Worm (Caenorhabditis elegans) whole organism, late embryonic: ENCODE measurements around the gene C04G6.2.

ENCODE experiments used
- C08G9.2 ChIP-seq: sonication (generic microtip); optimal IDR thresholded peaks from 2 replicates; lab custom pipeline; 2016; ENCODE audit warnings: mild to moderate bottlenecking, missing genetic modification characterization, moderate library complexity, missing compliant biosample characterization
- F13H6.1 ChIP-seq: sonication (generic microtip); optimal IDR thresholded peaks from 2 replicates; lab custom pipeline; 2016; ENCODE audit warnings: missing genetic modification characterization, missing compliant biosample characterization
- ceh-14 ChIP-seq: sonication (generic microtip); optimal IDR thresholded peaks from 2 replicates; lab custom pipeline; 2016; ENCODE audit warnings: missing genotype, missing genetic modification characterization, missing compliant biosample characterization
- ceh-18 ChIP-seq: sonication (generic microtip); optimal IDR thresholded peaks from 2 replicates; lab custom pipeline; 2016; ENCODE audit warnings: missing genetic modification characterization, missing compliant biosample characterization
- ceh-24 ChIP-seq: sonication (generic microtip); optimal IDR thresholded peaks from 2 replicates; lab custom pipeline; 2016; ENCODE audit warnings: mild to moderate bottlenecking, missing genetic modification characterization, missing compliant biosample characterization
- ceh-31 ChIP-seq: sonication (generic microtip); optimal IDR thresholded peaks from 2 replicates; lab custom pipeline; 2016; ENCODE audit warnings: missing genetic modification characterization, missing compliant biosample characterization
- ceh-34 ChIP-seq: sonication (generic microtip); optimal IDR thresholded peaks from 2 replicates; lab custom pipeline; 2016; ENCODE audit warnings: mild to moderate bottlenecking, missing genetic modification characterization, missing compliant biosample characterization
- ceh-48 ChIP-seq: sonication (generic microtip); optimal IDR thresholded peaks from 2 replicates; lab custom pipeline; 2016; ENCODE audit warnings: missing genetic modification characterization, inconsistent platforms, missing compliant biosample characterization
- ceh-6 ChIP-seq: fragments of 200-800 bp; sonication (Bioruptor generic); optimal IDR thresholded peaks from 2 replicates; lab custom pipeline; 2018; ENCODE audit warnings: mild to moderate bottlenecking, missing genetic modification characterization, missing compliant biosample characterization
- dmd-4 ChIP-seq: sonication (generic microtip); optimal IDR thresholded peaks from 2 replicates; lab custom pipeline; 2016; ENCODE audit warnings: borderline replicate concordance, missing genetic modification characterization, missing compliant biosample characterization
- dve-1 ChIP-seq: sonication (generic microtip); optimal IDR thresholded peaks from 2 replicates; lab custom pipeline; 2017; ENCODE audit warnings: antibody characterized with exemption, mild to moderate bottlenecking, missing genetic modification characterization, missing compliant biosample characterization
- elt-2 ChIP-seq: sonication (generic microtip); optimal IDR thresholded peaks from 2 replicates; lab custom pipeline; 2016; ENCODE audit warnings: missing genetic modification reagents, missing genetic modification characterization, missing compliant biosample characterization
- elt-4 ChIP-seq: sonication (generic microtip); optimal IDR thresholded peaks from 2 replicates; lab custom pipeline; 2016; ENCODE audit warnings: missing genetic modification characterization, missing compliant biosample characterization
- ets-4 ChIP-seq: sonication (generic microtip); optimal IDR thresholded peaks from 2 replicates; lab custom pipeline; 2016; ENCODE audit warnings: missing genetic modification characterization, missing compliant biosample characterization
- eyg-1 ChIP-seq: sonication (generic microtip); optimal IDR thresholded peaks from 2 replicates; lab custom pipeline; 2016; ENCODE audit warnings: missing genotype, missing genetic modification characterization, missing compliant biosample characterization
- fax-1 ChIP-seq: sonication (generic microtip); optimal IDR thresholded peaks from 2 replicates; lab custom pipeline; 2016; ENCODE audit warnings: missing genotype, missing genetic modification characterization, missing compliant biosample characterization
- fkh-10 ChIP-seq: fragments of 150-350 bp; optimal IDR thresholded peaks from 2 replicates; lab custom pipeline; 2014; ENCODE audit warnings: missing biosample characterization, missing genetic modification reagents, missing genetic modification characterization
- fkh-6 ChIP-seq: sonication (generic microtip); optimal IDR thresholded peaks from 2 replicates; lab custom pipeline; 2016; ENCODE audit warnings: missing genetic modification characterization, missing compliant biosample characterization
- gmeb-2 ChIP-seq: sonication (generic microtip); optimal IDR thresholded peaks from 2 replicates; lab custom pipeline; 2016; ENCODE audit warnings: missing genetic modification characterization, inconsistent platforms, missing compliant biosample characterization
- hlh-13 ChIP-seq: fragments of 200-800 bp; sonication (Bioruptor generic); optimal IDR thresholded peaks from 2 replicates; lab custom pipeline; 2018; ENCODE audit warnings: mild to moderate bottlenecking, missing genetic modification characterization, missing compliant biosample characterization
- hlh-15 ChIP-seq: sonication (generic microtip); optimal IDR thresholded peaks from 2 replicates; lab custom pipeline; 2016; ENCODE audit warnings: missing genetic modification characterization, missing compliant biosample characterization
- hlh-30 ChIP-seq: sonication (generic microtip); optimal IDR thresholded peaks from 2 replicates; lab custom pipeline; 2017; ENCODE audit warnings: antibody characterized with exemption, missing genetic modification characterization, missing compliant biosample characterization; ENCODE audit not compliant: insufficient read depth
- hlh-6 ChIP-seq: sonication (generic microtip); optimal IDR thresholded peaks from 2 replicates; lab custom pipeline; 2016; ENCODE audit warnings: missing genotype, missing genetic modification characterization, missing compliant biosample characterization
- hlh-8 ChIP-seq: sonication (generic microtip); optimal IDR thresholded peaks from 2 replicates; lab custom pipeline; 2016; ENCODE audit warnings: missing genotype, missing genetic modification characterization, missing compliant biosample characterization
- lim-6 ChIP-seq: sonication (generic microtip); optimal IDR thresholded peaks from 2 replicates; lab custom pipeline; 2016; ENCODE audit warnings: missing genetic modification characterization, missing compliant biosample characterization
- lin-11 ChIP-seq: fragments of 200-800 bp; sonication (Bioruptor generic); optimal IDR thresholded peaks from 2 replicates; lab custom pipeline; 2018; ENCODE audit warnings: mild to moderate bottlenecking, missing genetic modification characterization, missing compliant biosample characterization
- madf-2 ChIP-seq: sonication (generic microtip); optimal IDR thresholded peaks from 2 replicates; lab custom pipeline; 2017; ENCODE audit warnings: missing genetic modification characterization, missing compliant biosample characterization
- nhr-11 ChIP-seq: fragments of 150-350 bp; optimal IDR thresholded peaks from 2 replicates; lab custom pipeline; 2014; ENCODE audit warnings: missing biosample characterization, missing genetic modification characterization
- odd-2 ChIP-seq: sonication (generic microtip); optimal IDR thresholded peaks from 2 replicates; lab custom pipeline; 2017; ENCODE audit warnings: antibody characterized with exemption, mild to moderate bottlenecking, missing genetic modification characterization, missing compliant biosample characterization
- pag-3 ChIP-seq: sonication (generic microtip); optimal IDR thresholded peaks from 2 replicates; lab custom pipeline; 2016; ENCODE audit warnings: missing compliant biosample characterization, missing genetic modification characterization, borderline replicate concordance
- pat-9 ChIP-seq: fragments of 200-800 bp; sonication (Bioruptor generic); optimal IDR thresholded peaks from 2 replicates; lab custom pipeline; 2018; ENCODE audit warnings: mild to moderate bottlenecking, missing genetic modification characterization, moderate library complexity, missing compliant biosample characterization
- pha-2 ChIP-seq: sonication (generic microtip); optimal IDR thresholded peaks from 2 replicates; lab custom pipeline; 2017; ENCODE audit warnings: mild to moderate bottlenecking, missing genetic modification characterization, missing compliant biosample characterization
- pqm-1 ChIP-seq: sonication (generic microtip); optimal IDR thresholded peaks from 2 replicates; lab custom pipeline; 2016; ENCODE audit warnings: missing genetic modification characterization, missing compliant biosample characterization
- pros-1 ChIP-seq: fragments of 150-350 bp; optimal IDR thresholded peaks from 2 replicates; lab custom pipeline; 2014; ENCODE audit warnings: missing biosample characterization, missing genetic modification reagents, missing genetic modification characterization
- rnt-1 ChIP-seq: sonication (generic microtip); optimal IDR thresholded peaks from 2 replicates; lab custom pipeline; 2016; ENCODE audit warnings: missing genetic modification characterization, missing compliant biosample characterization
- sox-2 ChIP-seq: fragments of 200-800 bp; sonication (Bioruptor generic); IDR thresholded peaks from 2 replicates; pipeline ENCODE4 v1.3.6; 2022; ENCODE audit warnings: missing genetic modification reagents, missing genetic modification characterization, missing compliant biosample characterization
- syd-9 ChIP-seq: sonication (generic microtip); optimal IDR thresholded peaks from 2 replicates; lab custom pipeline; 2016; ENCODE audit warnings: mild to moderate bottlenecking, missing genetic modification characterization, moderate library complexity, missing compliant biosample characterization
- tbx-7 ChIP-seq: sonication (generic microtip); optimal IDR thresholded peaks from 2 replicates; lab custom pipeline; 2016; ENCODE audit warnings: missing genotype, missing genetic modification characterization, missing compliant biosample characterization
- unc-3 ChIP-seq, 2 experiments: fragments of 200-800 bp in 1 of 2; sonication (Bioruptor generic) in 1 of 2; sonication (generic microtip) in 1 of 2; conservative IDR thresholded peaks in 1 of 2; optimal IDR thresholded peaks in 1 of 2; 2 replicates each; pipeline versions ENCODE4 v1.3.6 to Lab custom; 2016 to 2022; ENCODE audit warnings: missing compliant biosample characterization in 2 of 2, missing genetic modification characterization in 2 of 2, missing genetic modification reagents in 1 of 2
- unc-42 ChIP-seq: sonication (generic microtip); optimal IDR thresholded peaks from 2 replicates; lab custom pipeline; 2016; ENCODE audit warnings: missing genotype, missing genetic modification characterization, missing compliant biosample characterization
- unc-55 ChIP-seq: sonication (generic microtip); optimal IDR thresholded peaks from 2 replicates; lab custom pipeline; 2017; ENCODE audit warnings: missing biosample characterization, missing genetic modification reagents, missing genetic modification characterization
- unc-86 ChIP-seq: sonication (generic microtip); optimal IDR thresholded peaks from 2 replicates; lab custom pipeline; 2016; ENCODE audit warnings: missing genetic modification characterization, missing compliant biosample characterization
- zip-5 ChIP-seq: sonication (generic microtip); optimal IDR thresholded peaks from 2 replicates; lab custom pipeline; 2016; ENCODE audit warnings: missing genetic modification characterization, missing compliant biosample characterization
- ztf-16 ChIP-seq: sonication (generic microtip); optimal IDR thresholded peaks from 2 replicates; lab custom pipeline; 2017; ENCODE audit warnings: missing genetic modification characterization, missing compliant biosample characterization

C04G6.2 gene

DNA sequence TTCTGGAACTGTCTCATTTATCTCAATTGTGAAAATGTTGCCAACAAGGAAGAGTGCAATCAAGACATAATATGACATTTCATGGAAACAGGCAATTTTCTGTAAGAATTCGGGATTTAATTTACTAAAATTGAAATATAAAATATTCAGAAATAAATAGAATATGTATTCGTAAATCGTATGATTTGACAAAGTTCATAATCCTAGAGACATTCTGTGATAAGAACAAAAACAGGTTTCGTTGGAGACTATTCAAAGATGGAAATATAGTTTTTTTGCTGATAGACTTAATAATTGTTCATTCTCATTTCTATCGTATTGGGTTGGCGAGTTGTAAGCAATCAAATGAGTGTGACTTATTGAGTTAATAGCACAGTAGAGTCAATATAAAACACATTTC lies 35.0 kb upstream of the C04G6.2 start, which contains the start of gene C27A2.12:
TSS of gene C27A2.12 (minus strand) at position 101 of the 400 bp plus-strand sequence.
- TF ChIP-seq ztf-16 (tag; lab: Kevin White, UChicago) (no peak), pqm-1 (tag; lab: Kevin White, UChicago) (no peak), pat-9 (tag; lab: Kevin White, UChicago) (no peak), elt-4 (tag; lab: Kevin White, UChicago) (no peak), ceh-6 (no peak), fkh-6 (tag; lab: Kevin White, UChicago) (no peak), syd-9 (no peak), dmd-4 (tag; lab: Kevin White, UChicago) (no peak), hlh-30 (tag; lab: Kevin White, UChicago) (no peak)

DNA sequence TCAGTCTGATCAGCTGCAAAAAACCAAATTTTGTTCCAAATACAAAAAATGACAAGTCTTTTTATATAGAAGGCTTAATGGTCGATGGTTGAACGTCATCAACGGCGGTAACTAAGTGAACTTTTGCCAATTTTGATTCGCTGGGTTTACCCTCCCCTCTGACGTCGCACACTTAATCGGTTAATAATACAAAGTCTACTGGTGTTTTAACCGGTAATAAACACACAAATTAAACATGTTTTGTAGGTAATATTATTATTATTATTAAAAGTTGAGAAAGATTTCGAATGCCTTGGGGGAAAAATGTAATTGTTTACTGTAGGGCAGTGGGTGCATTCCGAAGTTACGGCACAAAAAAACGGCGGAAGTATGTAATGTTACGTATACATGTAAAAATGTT lies 32.3 kb upstream of the C04G6.2 start, which contains the start of gene pho-12:
TSS of gene pho-12 (minus strand) at position 101 of the 400 bp plus-strand sequence.
- no peak for TF ChIP-seq pha-2
- TF ChIP-seq ceh-31 (tag; lab: Kevin White, UChicago): no peak
- no peak for TF ChIP-seq rnt-1 (tag; lab: Kevin White, UChicago)
- no peak for TF ChIP-seq dve-1 (tag; lab: Kevin White, UChicago)
- no peak for TF ChIP-seq hlh-6 (tag; lab: Kevin White, UChicago)
- no peak for TF ChIP-seq C08G9.2 (tag; lab: Kevin White, UChicago)
- TF ChIP-seq fax-1 (tag; lab: Kevin White, UChicago): no peak
- no peak for TF ChIP-seq ceh-48 (tag; lab: Kevin White, UChicago)
- no peak for TF ChIP-seq sox-2

DNA sequence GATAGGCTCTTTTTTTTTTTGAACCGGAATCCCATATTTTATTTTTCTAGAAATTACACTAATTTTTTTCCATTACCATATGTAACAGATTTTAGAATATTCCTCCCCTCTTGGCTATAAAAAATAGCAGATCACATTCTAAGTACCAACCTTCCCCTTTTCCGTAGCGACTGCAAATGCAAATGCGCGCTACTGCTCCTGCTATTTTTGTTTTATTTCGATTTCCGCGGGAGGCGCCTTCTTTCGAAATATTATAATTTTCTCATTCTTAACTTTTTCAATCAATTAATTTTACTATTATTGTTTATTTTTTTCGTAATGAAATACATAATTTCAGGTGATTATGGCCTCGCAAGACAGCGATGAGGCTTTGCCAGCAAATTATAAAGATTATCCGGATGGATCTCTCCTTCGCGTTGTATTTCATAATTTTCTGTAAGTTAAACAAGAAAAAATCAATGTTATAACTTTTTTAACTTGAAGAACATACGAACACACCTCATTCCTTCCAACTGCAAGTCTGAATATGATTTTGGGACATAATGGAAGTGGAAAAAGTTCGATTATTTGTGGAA lies 31.1 kb upstream of the C04G6.2 start, which contains the start of gene smc-5:
TSS of gene smc-5 (plus strand) at position 332 of the 575 bp plus-strand sequence.
- TF ChIP-seq hlh-8 (tag; lab: Kevin White, UChicago) (peak; percentile 13), odd-2 (tag; lab: Kevin White, UChicago) (no peak), pqm-1 (tag; lab: Kevin White, UChicago) (peak; percentile 23), ceh-14 (tag; lab: Kevin White, UChicago) (peak; percentile 52), pat-9 (tag; lab: Kevin White, UChicago) (no peak), ceh-6 (no peak), pros-1 (no peak), dmd-4 (tag; lab: Kevin White, UChicago) (no peak), zip-5 (tag; lab: Kevin White, UChicago) (peak; percentile 43), ceh-34 (peak; percentile 68), tbx-7 (tag; lab: Kevin White, UChicago) (peak; percentile 43), hlh-15 (tag; lab: Kevin White, UChicago) (no peak), fkh-10 (GFP tag; lab: Kevin White, UChicago) (no peak), nhr-11 (tag; lab: Kevin White, UChicago) (no peak), unc-55 (GFP tag; lab: Kevin White, UChicago) (no peak), elt-2 (tag; lab: Kevin White, UChicago) (no peak), syd-9 (no peak), fkh-6 (tag; lab: Kevin White, UChicago) (no peak), dve-1 (tag; lab: Kevin White, UChicago) (no peak), rnt-1 (tag; lab: Kevin White, UChicago) (peak; percentile 52), unc-3 (GFP tag; conservative IDR thresholded peaks at IDR 0.05; lab: Robert Waterston, UW) (no peak), unc-3 (tag; optimal IDR thresholded peaks at IDR 0.05; lab: Kevin White, UChicago) (no peak), F13H6.1 (tag; lab: Kevin White, UChicago) (peak; percentile 36), lin-11 (tag; lab: Kevin White, UChicago) (no peak), unc-42 (peak; percentile 56), hlh-6 (tag; lab: Kevin White, UChicago) (no peak), elt-4 (tag; lab: Kevin White, UChicago) (no peak), hlh-13 (GFP tag; lab: Kevin White, UChicago) (no peak), lim-6 (peak; percentile 25), gmeb-2 (tag; lab: Kevin White, UChicago) (no peak), hlh-30 (tag; lab: Kevin White, UChicago) (no peak), ceh-48 (tag; lab: Kevin White, UChicago) (no peak), unc-86 (tag; lab: Kevin White, UChicago) (no peak), madf-2 (tag; lab: Kevin White, UChicago) (no peak), pha-2 (no peak), pag-3 (tag; lab: Kevin White, UChicago) (no peak), ceh-24 (no peak), fax-1 (tag; lab: Kevin White, UChicago) (peak; percentile 58), ets-4 (peak; percentile 57), ceh-18 (tag; lab: Kevin White, UChicago) (no peak), eyg-1 (tag; lab: Kevin White, UChicago) (no peak), ztf-16 (tag; lab: Kevin White, UChicago) (peak; percentile 14), sox-2 (no peak), ceh-31 (tag; lab: Kevin White, UChicago) (peak; percentile 91)
